Worm (Caenorhabditis elegans) whole organism, midembryonic: ENCODE measurements around the gene cisd-3.1.

Source experiments
- T22C8.4 ChIP-seq: fragments of 200-800 bp; sonication (Bioruptor generic); IDR thresholded peaks from 2 replicates; pipeline ENCODE4 v1.3.6; 2022; ENCODE audit warnings: missing genetic modification characterization, missing compliant biosample characterization
- cog-1 ChIP-seq: sonication (generic microtip); optimal IDR thresholded peaks from 2 replicates; lab custom pipeline; 2016; ENCODE audit warnings: missing genetic modification characterization, missing compliant biosample characterization
- flt-1 ChIP-seq: fragments of 200-800 bp; sonication (Bioruptor generic); IDR thresholded peaks from 2 replicates; pipeline ENCODE4 v1.3.6; 2022; ENCODE audit warnings: missing genetic modification characterization, missing compliant biosample characterization
- klf-2 ChIP-seq: fragments of 200-800 bp; sonication (Bioruptor generic); conservative IDR thresholded peaks from 2 replicates; pipeline ENCODE4 v1.3.6; 2022; ENCODE audit warnings: missing genetic modification reagents, missing genetic modification characterization, missing compliant biosample characterization
- med-1 ChIP-seq: sonication (generic microtip); optimal IDR thresholded peaks from 2 replicates; lab custom pipeline; 2017; ENCODE audit warnings: missing genetic modification characterization, mild to moderate bottlenecking, missing compliant biosample characterization, antibody characterized with exemption, missing genetic modification reagents; ENCODE audit not compliant: insufficient read depth
- ref-1 ChIP-seq: fragments of 200-800 bp; sonication (Bioruptor generic); conservative IDR thresholded peaks from 2 replicates; pipeline ENCODE4 v1.3.6; 2022; ENCODE audit warnings: missing genetic modification reagents, missing genetic modification characterization, missing compliant biosample characterization
- tab-1 ChIP-seq: fragments of 200-800 bp; sonication (Bioruptor generic); IDR thresholded peaks from 2 replicates; pipeline ENCODE4 v1.3.6; 2022; ENCODE audit warnings: missing genetic modification characterization, missing compliant biosample characterization
- ztf-23 ChIP-seq: fragments of 200-800 bp; sonication (Bioruptor generic); IDR thresholded peaks from 2 replicates; pipeline ENCODE4 v1.3.6; 2022; ENCODE audit warnings: missing genetic modification reagents, missing genetic modification characterization, missing compliant biosample characterization
- ztf-29 ChIP-seq: fragments of 200-800 bp; sonication (Bioruptor generic); IDR thresholded peaks from 2 replicates; pipeline ENCODE4 v1.3.6; 2022; ENCODE audit warnings: missing genetic modification reagents, missing genetic modification characterization, missing compliant biosample characterization

cisd-3.1 gene

DNA sequence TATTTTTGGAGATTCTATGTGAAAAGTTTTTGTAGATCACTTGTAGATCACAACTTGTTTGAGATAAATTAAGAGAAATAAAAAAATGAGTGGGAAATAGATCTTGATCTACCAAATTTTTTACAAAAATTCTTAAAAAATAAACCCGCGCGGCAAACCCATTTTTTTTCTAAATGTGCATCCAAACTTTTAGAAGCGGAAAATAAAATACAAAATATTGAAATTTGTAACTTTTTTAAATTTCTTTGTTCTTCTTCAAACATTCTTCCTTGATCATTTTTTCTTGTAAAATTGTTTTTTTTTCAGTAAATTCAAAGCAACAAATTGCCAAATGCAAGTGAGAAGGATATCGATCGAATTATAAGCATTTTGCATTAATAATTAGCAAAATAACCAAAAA is 22.6 kb upstream of the cisd-3.1 start, which contains the start of gene cdh-4:
TSS of gene cdh-4 (plus strand) at position 301 of the 400 bp plus-strand sequence.
- TF ChIP-seq klf-2 (GFP tag; lab: Robert Waterston, UW) (no peak), cog-1 (tag; lab: Kevin White, UChicago) (no peak)

DNA sequence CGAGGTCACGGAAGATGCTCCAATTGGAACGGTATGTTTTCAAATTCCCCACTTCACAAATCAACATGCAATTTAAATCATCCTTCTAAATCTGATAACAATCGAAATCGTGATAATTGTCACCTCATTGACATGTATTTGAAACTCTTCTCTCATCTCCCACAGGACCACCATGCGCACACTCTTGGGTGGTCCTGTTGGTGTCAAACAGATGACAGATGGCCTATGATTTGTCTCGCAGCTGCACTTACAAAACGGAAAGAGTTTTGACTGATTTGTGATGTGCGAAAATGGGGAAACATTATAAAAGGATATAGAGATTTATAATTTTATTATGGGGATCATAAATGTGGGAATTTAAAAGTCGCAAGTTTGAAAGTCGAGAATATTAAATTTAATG is 19.3 kb upstream of the cisd-3.1 start:
- TF ChIP-seq flt-1 (GFP tag; lab: Robert Waterston, UW) = no peak
- no peak for TF ChIP-seq cog-1 (tag; lab: Kevin White, UChicago)
- TF ChIP-seq ztf-23 (GFP tag; lab: Robert Waterston, UW) = no peak
- TF ChIP-seq med-1 (GFP tag; lab: Kevin White, UChicago) = no peak
- TF ChIP-seq tab-1 (GFP tag; lab: Robert Waterston, UW) = no peak
- no peak for TF ChIP-seq T22C8.4 (GFP tag; lab: Robert Waterston, UW)
- TF ChIP-seq ref-1 = no peak
- TF ChIP-seq ztf-29 = no peak
- no peak for TF ChIP-seq klf-2 (GFP tag; lab: Robert Waterston, UW)

DNA sequence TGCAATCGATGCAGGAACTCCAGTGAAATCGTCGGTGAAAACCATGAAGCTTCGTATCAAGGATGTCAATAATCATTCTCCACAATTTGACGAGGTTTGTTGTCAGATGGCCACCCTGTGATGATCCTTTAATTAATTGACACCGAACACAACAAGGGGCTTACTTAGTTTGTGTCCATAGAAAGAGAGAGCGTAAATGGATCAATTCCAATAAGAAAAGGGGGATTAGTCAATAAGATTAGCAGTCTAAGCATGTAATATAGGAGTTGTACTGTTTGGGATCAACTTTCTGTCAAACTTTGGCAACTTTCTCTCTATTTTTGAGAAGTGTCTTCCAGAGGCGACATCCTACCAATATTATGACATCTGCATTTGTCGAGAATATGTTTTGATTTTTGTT is 18.6 kb upstream of the cisd-3.1 start:
- TF ChIP-seq med-1 (GFP tag; lab: Kevin White, UChicago) (no peak), klf-2 (GFP tag; lab: Robert Waterston, UW) (no peak), ref-1 (no peak)

DNA sequence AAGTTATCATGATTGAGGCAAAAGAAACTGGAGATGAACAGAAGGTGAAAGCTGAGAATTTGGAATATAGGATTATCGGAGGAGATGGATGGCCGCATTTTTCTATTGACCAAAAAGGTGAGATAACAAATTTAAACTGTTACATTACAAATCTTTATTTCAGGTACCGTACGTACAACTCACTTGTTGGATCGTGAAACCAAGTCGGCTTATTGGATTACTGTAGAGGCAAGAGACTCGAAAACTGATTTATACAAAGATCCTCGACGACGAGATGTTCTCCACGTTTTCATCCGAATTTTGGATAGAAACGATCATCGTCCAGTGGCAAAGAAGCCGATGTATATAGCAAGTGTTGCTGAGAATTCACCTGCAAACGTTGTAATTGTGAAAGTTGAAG is 16.7 kb upstream of the cisd-3.1 start:
- TF ChIP-seq tab-1 (GFP tag; lab: Robert Waterston, UW) (no peak), T22C8.4 (GFP tag; lab: Robert Waterston, UW) (no peak), ztf-29 (no peak), med-1 (GFP tag; lab: Kevin White, UChicago) (no peak), klf-2 (GFP tag; lab: Robert Waterston, UW) (no peak), ref-1 (no peak), flt-1 (GFP tag; lab: Robert Waterston, UW) (no peak), ztf-23 (GFP tag; lab: Robert Waterston, UW) (no peak), cog-1 (tag; lab: Kevin White, UChicago) (no peak)

DNA sequence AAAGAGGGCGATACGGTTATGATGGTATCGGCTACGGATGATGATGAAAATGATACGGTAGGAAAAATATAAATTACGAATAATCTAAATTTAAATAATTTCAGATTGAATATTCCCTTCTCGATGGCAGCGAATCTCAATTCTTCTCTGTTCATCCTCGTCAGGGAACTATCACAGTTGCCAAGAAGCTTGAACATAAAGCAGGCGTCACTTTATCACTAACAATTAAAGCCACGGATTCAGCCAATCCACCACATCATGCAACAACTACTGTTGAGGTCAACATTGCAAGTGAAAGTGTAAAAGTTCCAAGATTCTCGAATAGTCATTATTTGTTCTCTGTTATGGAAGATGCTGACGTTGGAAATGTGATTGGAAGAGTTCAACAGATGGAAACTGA is 11.7 kb upstream of the cisd-3.1 start:
- TF ChIP-seq ztf-29 = no peak
- TF ChIP-seq klf-2 (GFP tag; lab: Robert Waterston, UW) = no peak
- no peak for TF ChIP-seq med-1 (GFP tag; lab: Kevin White, UChicago)
- no peak for TF ChIP-seq ztf-23 (GFP tag; lab: Robert Waterston, UW)
- TF ChIP-seq tab-1 (GFP tag; lab: Robert Waterston, UW) = no peak
- no peak for TF ChIP-seq flt-1 (GFP tag; lab: Robert Waterston, UW)

DNA sequence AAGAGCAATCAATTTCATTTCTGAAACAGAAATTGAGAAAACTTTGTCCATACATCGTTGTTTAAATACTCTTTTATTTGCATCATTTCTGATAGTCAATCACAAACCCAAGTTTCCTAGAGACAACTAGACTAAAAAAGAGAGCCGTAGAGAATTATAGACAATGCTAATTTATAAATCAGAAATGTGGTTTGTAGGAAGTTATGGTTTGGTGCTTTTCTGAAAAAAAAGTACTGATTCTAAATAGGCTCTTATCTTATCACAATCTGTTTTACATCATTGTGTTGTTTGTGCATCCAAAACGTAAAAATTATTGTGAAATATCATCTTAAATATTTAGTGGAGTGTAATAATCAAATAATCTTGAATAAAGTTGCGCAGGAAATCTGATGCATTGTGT is 2.1 kb upstream of the cisd-3.1 start, which contains the start of gene ugt-62:
TSS of gene ugt-62 (minus strand) at position 20 of the 400 bp plus-strand sequence.
- TF ChIP-seq flt-1 (GFP tag; lab: Robert Waterston, UW) (no peak), klf-2 (GFP tag; lab: Robert Waterston, UW) (no peak), cog-1 (tag; lab: Kevin White, UChicago) (no peak), ztf-23 (GFP tag; lab: Robert Waterston, UW) (no peak), ztf-29 (no peak), med-1 (GFP tag; lab: Kevin White, UChicago) (no peak), ref-1 (no peak), T22C8.4 (GFP tag; lab: Robert Waterston, UW) (no peak), tab-1 (GFP tag; lab: Robert Waterston, UW) (no peak)

DNA sequence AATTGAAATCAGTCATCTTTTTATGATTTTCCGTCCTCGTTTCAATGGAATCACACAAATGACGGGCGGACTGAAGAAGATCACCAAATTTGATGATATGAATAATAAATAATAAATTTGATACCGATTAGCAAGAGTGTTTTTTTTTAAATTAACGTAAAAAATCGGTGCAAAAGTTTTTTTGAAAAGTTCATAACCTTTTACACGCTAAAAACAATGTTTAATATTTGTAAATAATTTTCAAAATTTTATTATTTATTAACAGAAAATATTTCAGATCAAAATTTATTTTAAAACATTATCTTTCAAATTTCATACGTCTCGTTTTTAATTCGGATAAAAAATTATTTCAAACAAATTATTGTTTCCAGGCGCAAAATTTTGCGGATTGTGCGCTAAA is 2.3 kb downstream of the cisd-3.1 start, which contains the start of gene M88.3:
TSS of gene M88.3 (minus strand) at position 101 of the 400 bp plus-strand sequence.
- TF ChIP-seq ztf-29 (no peak), tab-1 (GFP tag; lab: Robert Waterston, UW) (no peak), flt-1 (GFP tag; lab: Robert Waterston, UW) (no peak), med-1 (GFP tag; lab: Kevin White, UChicago) (no peak), T22C8.4 (GFP tag; lab: Robert Waterston, UW) (no peak), klf-2 (GFP tag; lab: Robert Waterston, UW) (no peak), ztf-23 (GFP tag; lab: Robert Waterston, UW) (no peak), ref-1 (no peak), cog-1 (tag; lab: Kevin White, UChicago) (no peak)

DNA sequence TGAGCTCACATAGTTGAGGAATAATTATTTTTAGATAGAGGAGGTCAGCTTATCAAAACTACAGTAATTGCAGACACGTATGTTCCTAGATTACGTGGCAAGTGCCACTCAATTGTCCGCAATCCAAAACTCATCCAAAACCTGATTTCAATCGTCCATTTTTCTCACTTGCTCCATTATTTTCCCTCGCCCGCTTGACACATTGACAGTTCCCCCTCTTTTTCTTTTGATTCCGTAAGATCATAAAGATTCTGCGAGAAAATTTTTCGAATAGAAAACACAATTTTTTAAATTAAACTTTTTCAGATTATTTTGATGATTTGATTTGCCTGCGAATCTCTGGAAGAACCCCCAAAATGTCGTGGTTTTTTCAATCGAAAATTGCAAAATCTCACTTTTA is 6.1 kb downstream of the cisd-3.1 start, which contains the start of gene M88.4:
TSS of gene M88.4 (plus strand) at position 301 of the 400 bp plus-strand sequence.
- no peak for TF ChIP-seq ztf-23 (GFP tag; lab: Robert Waterston, UW)
- TF ChIP-seq klf-2 (GFP tag; lab: Robert Waterston, UW) = no peak
- TF ChIP-seq ztf-29 = no peak
- TF ChIP-seq flt-1 (GFP tag; lab: Robert Waterston, UW) = no peak

DNA sequence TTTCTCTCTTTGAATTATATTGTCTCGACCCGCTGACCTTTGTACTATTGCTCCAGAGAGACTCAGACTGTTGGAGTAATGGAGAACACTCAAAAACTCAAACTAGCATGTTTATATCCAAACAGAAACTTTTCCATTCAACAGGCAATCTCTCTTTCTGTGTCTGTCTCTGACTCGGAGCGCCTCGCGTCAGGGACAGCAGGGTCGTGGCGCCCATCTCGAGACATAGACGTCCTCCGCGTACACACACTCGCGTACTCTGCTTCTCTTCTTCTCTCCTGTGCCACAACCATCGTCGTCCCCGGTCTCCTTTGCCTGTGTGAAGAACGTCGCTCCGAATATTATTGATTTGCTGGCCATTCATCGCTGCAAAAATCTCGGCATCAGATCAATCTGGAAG is 9.3 kb downstream of the cisd-3.1 start:
- TF ChIP-seq T22C8.4 (GFP tag; lab: Robert Waterston, UW) (no peak), ztf-29 (no peak), tab-1 (GFP tag; lab: Robert Waterston, UW) (no peak), flt-1 (GFP tag; lab: Robert Waterston, UW) (no peak), cog-1 (tag; lab: Kevin White, UChicago) (no peak), med-1 (GFP tag; lab: Kevin White, UChicago) (no peak), ztf-23 (GFP tag; lab: Robert Waterston, UW) (no peak), klf-2 (GFP tag; lab: Robert Waterston, UW) (no peak), ref-1 (no peak)

DNA sequence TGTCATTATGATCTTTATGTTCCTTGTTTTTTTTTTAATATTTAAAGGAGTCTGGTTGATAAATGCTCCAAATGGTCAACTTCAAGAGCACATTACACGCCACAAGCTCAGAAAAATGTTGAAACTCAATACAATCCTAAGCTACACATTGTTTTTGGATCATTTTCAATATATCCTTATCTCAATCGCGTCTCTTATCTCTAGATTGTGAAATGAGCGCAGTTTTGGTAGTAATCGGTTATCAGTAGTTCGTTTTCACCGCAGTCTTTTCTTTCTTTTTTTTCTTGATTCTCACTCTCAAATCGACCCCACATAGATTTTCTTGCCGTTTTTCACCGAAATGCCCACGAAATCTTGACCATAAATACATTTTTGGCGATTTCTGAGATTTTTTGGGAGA is 10.2 kb downstream of the cisd-3.1 start:
- TF ChIP-seq ref-1 (no peak), tab-1 (GFP tag; lab: Robert Waterston, UW) (no peak)
